Worm (Caenorhabditis elegans) whole organism, late embryonic: ENCODE measurements around the gene msp-40.

Experiments
- C08G9.2 ChIP-seq: sonication (generic microtip); optimal IDR thresholded peaks from 2 replicates; lab custom pipeline; 2016; ENCODE audit warnings: mild to moderate bottlenecking, missing genetic modification characterization, moderate library complexity, missing compliant biosample characterization
- F13H6.1 ChIP-seq: sonication (generic microtip); optimal IDR thresholded peaks from 2 replicates; lab custom pipeline; 2016; ENCODE audit warnings: missing genetic modification characterization, missing compliant biosample characterization
- K02D7.2 ChIP-seq: sonication (generic microtip); optimal IDR thresholded peaks from 2 replicates; lab custom pipeline; 2017; ENCODE audit warnings: mild to moderate bottlenecking, missing genetic modification characterization, missing compliant biosample characterization
- K09A11.1 ChIP-seq: sonication (generic microtip); optimal IDR thresholded peaks from 2 replicates; lab custom pipeline; 2017; ENCODE audit warnings: antibody characterized with exemption, mild to moderate bottlenecking, missing genetic modification characterization, missing compliant biosample characterization; ENCODE audit not compliant: insufficient read depth
- T23F11.4 ChIP-seq: fragments of 200-800 bp; sonication (Bioruptor generic); optimal IDR thresholded peaks from 2 replicates; lab custom pipeline; 2018; ENCODE audit warnings: mild to moderate bottlenecking, missing genetic modification characterization, missing compliant biosample characterization
- Y22D7AL.16 ChIP-seq: sonication (generic microtip); optimal IDR thresholded peaks from 2 replicates; lab custom pipeline; 2016; ENCODE audit warnings: missing genetic modification characterization, missing compliant biosample characterization
- ama-1 ChIP-seq: fragments of 150-350 bp; optimal IDR thresholded peaks from 2 replicates; lab custom pipeline; 2014
- ceh-14 ChIP-seq: sonication (generic microtip); optimal IDR thresholded peaks from 2 replicates; lab custom pipeline; 2016; ENCODE audit warnings: missing genotype, missing genetic modification characterization, missing compliant biosample characterization
- ceh-18 ChIP-seq: sonication (generic microtip); optimal IDR thresholded peaks from 2 replicates; lab custom pipeline; 2016; ENCODE audit warnings: missing genetic modification characterization, missing compliant biosample characterization
- ceh-19 ChIP-seq: fragments of 200-800 bp; sonication (Bioruptor generic); optimal IDR thresholded peaks from 2 replicates; lab custom pipeline; 2018; ENCODE audit warnings: mild to moderate bottlenecking, missing genetic modification characterization, missing compliant biosample characterization
- ceh-2 ChIP-seq: sonication (generic microtip); optimal IDR thresholded peaks from 2 replicates; lab custom pipeline; 2016; ENCODE audit warnings: missing genotype, missing genetic modification characterization, missing compliant biosample characterization
- ceh-22 ChIP-seq: sonication (generic microtip); optimal IDR thresholded peaks from 2 replicates; lab custom pipeline; 2017; ENCODE audit warnings: missing biosample characterization, missing genetic modification characterization
- ceh-30 ChIP-seq: fragments of 150-350 bp; optimal IDR thresholded peaks from 2 replicates; lab custom pipeline; 2014; ENCODE audit warnings: missing biosample characterization, missing genetic modification characterization
- ceh-31 ChIP-seq: sonication (generic microtip); optimal IDR thresholded peaks from 2 replicates; lab custom pipeline; 2016; ENCODE audit warnings: missing genetic modification characterization, missing compliant biosample characterization
- ceh-6 ChIP-seq: fragments of 200-800 bp; sonication (Bioruptor generic); optimal IDR thresholded peaks from 2 replicates; lab custom pipeline; 2018; ENCODE audit warnings: mild to moderate bottlenecking, missing genetic modification characterization, missing compliant biosample characterization
- ceh-9 ChIP-seq: sonication (generic microtip); optimal IDR thresholded peaks from 2 replicates; lab custom pipeline; 2016; ENCODE audit warnings: mild to moderate bottlenecking, missing genetic modification characterization, inconsistent platforms, missing compliant biosample characterization
- che-1 ChIP-seq: sonication (generic microtip); optimal IDR thresholded peaks from 2 replicates; lab custom pipeline; 2016; ENCODE audit warnings: mild to moderate bottlenecking, missing genetic modification characterization, missing compliant biosample characterization
- dmd-4 ChIP-seq: sonication (generic microtip); optimal IDR thresholded peaks from 2 replicates; lab custom pipeline; 2016; ENCODE audit warnings: borderline replicate concordance, missing genetic modification characterization, missing compliant biosample characterization
- elt-2 ChIP-seq: sonication (generic microtip); optimal IDR thresholded peaks from 2 replicates; lab custom pipeline; 2016; ENCODE audit warnings: missing genetic modification reagents, missing genetic modification characterization, missing compliant biosample characterization
- elt-4 ChIP-seq: sonication (generic microtip); optimal IDR thresholded peaks from 2 replicates; lab custom pipeline; 2016; ENCODE audit warnings: missing genetic modification characterization, missing compliant biosample characterization
- ets-4 ChIP-seq: sonication (generic microtip); optimal IDR thresholded peaks from 2 replicates; lab custom pipeline; 2016; ENCODE audit warnings: missing genetic modification characterization, missing compliant biosample characterization
- eyg-1 ChIP-seq: sonication (generic microtip); optimal IDR thresholded peaks from 2 replicates; lab custom pipeline; 2016; ENCODE audit warnings: missing genotype, missing genetic modification characterization, missing compliant biosample characterization
- fax-1 ChIP-seq: sonication (generic microtip); optimal IDR thresholded peaks from 2 replicates; lab custom pipeline; 2016; ENCODE audit warnings: missing genotype, missing genetic modification characterization, missing compliant biosample characterization
- gmeb-2 ChIP-seq: sonication (generic microtip); optimal IDR thresholded peaks from 2 replicates; lab custom pipeline; 2016; ENCODE audit warnings: missing genetic modification characterization, inconsistent platforms, missing compliant biosample characterization
- hlh-13 ChIP-seq: fragments of 200-800 bp; sonication (Bioruptor generic); optimal IDR thresholded peaks from 2 replicates; lab custom pipeline; 2018; ENCODE audit warnings: mild to moderate bottlenecking, missing genetic modification characterization, missing compliant biosample characterization
- hlh-15 ChIP-seq: sonication (generic microtip); optimal IDR thresholded peaks from 2 replicates; lab custom pipeline; 2016; ENCODE audit warnings: missing genetic modification characterization, missing compliant biosample characterization
- hlh-30 ChIP-seq: sonication (generic microtip); optimal IDR thresholded peaks from 2 replicates; lab custom pipeline; 2017; ENCODE audit warnings: antibody characterized with exemption, missing genetic modification characterization, missing compliant biosample characterization; ENCODE audit not compliant: insufficient read depth
- hlh-6 ChIP-seq: sonication (generic microtip); optimal IDR thresholded peaks from 2 replicates; lab custom pipeline; 2016; ENCODE audit warnings: missing genotype, missing genetic modification characterization, missing compliant biosample characterization
- hlh-8 ChIP-seq: sonication (generic microtip); optimal IDR thresholded peaks from 2 replicates; lab custom pipeline; 2016; ENCODE audit warnings: missing genotype, missing genetic modification characterization, missing compliant biosample characterization
- lim-6 ChIP-seq: sonication (generic microtip); optimal IDR thresholded peaks from 2 replicates; lab custom pipeline; 2016; ENCODE audit warnings: missing genetic modification characterization, missing compliant biosample characterization
- lin-11 ChIP-seq: fragments of 200-800 bp; sonication (Bioruptor generic); optimal IDR thresholded peaks from 2 replicates; lab custom pipeline; 2018; ENCODE audit warnings: mild to moderate bottlenecking, missing genetic modification characterization, missing compliant biosample characterization
- madf-2 ChIP-seq: sonication (generic microtip); optimal IDR thresholded peaks from 2 replicates; lab custom pipeline; 2017; ENCODE audit warnings: missing genetic modification characterization, missing compliant biosample characterization
- mec-3 ChIP-seq: sonication (generic microtip); optimal IDR thresholded peaks from 2 replicates; lab custom pipeline; 2016; ENCODE audit warnings: borderline replicate concordance, missing genetic modification characterization, missing compliant biosample characterization
- nhr-232 ChIP-seq: sonication (generic microtip); optimal IDR thresholded peaks from 2 replicates; lab custom pipeline; 2016; ENCODE audit warnings: missing genetic modification characterization, missing compliant biosample characterization
- odd-2 ChIP-seq: sonication (generic microtip); optimal IDR thresholded peaks from 2 replicates; lab custom pipeline; 2017; ENCODE audit warnings: antibody characterized with exemption, mild to moderate bottlenecking, missing genetic modification characterization, missing compliant biosample characterization
- pat-9 ChIP-seq: fragments of 200-800 bp; sonication (Bioruptor generic); optimal IDR thresholded peaks from 2 replicates; lab custom pipeline; 2018; ENCODE audit warnings: mild to moderate bottlenecking, missing genetic modification characterization, moderate library complexity, missing compliant biosample characterization
- pax-1 ChIP-seq: fragments of 150-350 bp; optimal IDR thresholded peaks from 2 replicates; lab custom pipeline; 2014; ENCODE audit warnings: missing biosample characterization, missing genetic modification characterization
- pha-2 ChIP-seq: sonication (generic microtip); optimal IDR thresholded peaks from 2 replicates; lab custom pipeline; 2017; ENCODE audit warnings: mild to moderate bottlenecking, missing genetic modification characterization, missing compliant biosample characterization
- pqm-1 ChIP-seq: sonication (generic microtip); optimal IDR thresholded peaks from 2 replicates; lab custom pipeline; 2016; ENCODE audit warnings: missing genetic modification characterization, missing compliant biosample characterization
- ref-2 ChIP-seq: sonication (generic microtip); optimal IDR thresholded peaks from 2 replicates; lab custom pipeline; 2016; ENCODE audit warnings: missing genetic modification characterization, missing compliant biosample characterization
- rnt-1 ChIP-seq: sonication (generic microtip); optimal IDR thresholded peaks from 2 replicates; lab custom pipeline; 2016; ENCODE audit warnings: missing genetic modification characterization, missing compliant biosample characterization
- sox-2 ChIP-seq: fragments of 200-800 bp; sonication (Bioruptor generic); IDR thresholded peaks from 2 replicates; pipeline ENCODE4 v1.3.6; 2022; ENCODE audit warnings: missing genetic modification reagents, missing genetic modification characterization, missing compliant biosample characterization
- tbx-2 ChIP-seq: sonication (generic microtip); optimal IDR thresholded peaks from 2 replicates; lab custom pipeline; 2016; ENCODE audit warnings: missing genetic modification characterization, missing compliant biosample characterization
- tbx-7 ChIP-seq: sonication (generic microtip); optimal IDR thresholded peaks from 2 replicates; lab custom pipeline; 2016; ENCODE audit warnings: missing genotype, missing genetic modification characterization, missing compliant biosample characterization
- unc-86 ChIP-seq: sonication (generic microtip); optimal IDR thresholded peaks from 2 replicates; lab custom pipeline; 2016; ENCODE audit warnings: missing genetic modification characterization, missing compliant biosample characterization
- zip-5 ChIP-seq: sonication (generic microtip); optimal IDR thresholded peaks from 2 replicates; lab custom pipeline; 2016; ENCODE audit warnings: missing genetic modification characterization, missing compliant biosample characterization

The msp-40 gene

ce11 chrII:4851594-4852106, 26.4 kb downstream of the msp-40 start, which contains the start of gene dnj-9 (continued):
- no peak; the same call in 1 of the 2 replicates for TF ChIP-seq sox-2
- TF ChIP-seq unc-86 (tag; lab: Kevin White, UChicago): peak; percentile 68
- TF ChIP-seq hlh-15 (tag; lab: Kevin White, UChicago): no peak
- TF ChIP-seq ceh-22: no peak
- TF ChIP-seq eyg-1: no peak
- TF ChIP-seq pat-9: peak; percentile 37
- peak; percentile 64 for TF ChIP-seq hlh-30 (tag; lab: Kevin White, UChicago)
- no peak for TF ChIP-seq ceh-9
- peak; percentile 60 for TF ChIP-seq ceh-18
- peak; percentile 6 for TF ChIP-seq nhr-232 (tag; lab: Kevin White, UChicago)
- TF ChIP-seq ceh-14: peak; percentile 72
- peak; percentile 28 for TF ChIP-seq ref-2 (tag; lab: Kevin White, UChicago)
- peak; percentile 43 for TF ChIP-seq ceh-6
- peak; percentile 24 for TF ChIP-seq che-1
- peak; percentile 92 for TF ChIP-seq elt-2 (tag; lab: Kevin White, UChicago)
- TF ChIP-seq ama-1 (lab: Kevin White, UChicago): no peak
- no peak for TF ChIP-seq hlh-13 (GFP tag; lab: Kevin White, UChicago)
- TF ChIP-seq ceh-30 (tag; lab: Kevin White, UChicago): peak; percentile 73
- TF ChIP-seq lim-6 (tag; lab: Kevin White, UChicago): peak; percentile 5
- TF ChIP-seq K09A11.1 (tag; lab: Kevin White, UChicago): peak; percentile 28
- peak; percentile 70 for TF ChIP-seq tbx-2 (tag; lab: Kevin White, UChicago)
- peak; percentile 57 for TF ChIP-seq lin-11
- TF ChIP-seq C08G9.2 (tag; lab: Kevin White, UChicago): peak; percentile 45
- no peak for TF ChIP-seq tbx-7 (tag; lab: Kevin White, UChicago)
- peak; percentile 44 for TF ChIP-seq pha-2 (tag; lab: Kevin White, UChicago)
- peak; percentile 11 for TF ChIP-seq hlh-8 (tag; lab: Kevin White, UChicago)
- TF ChIP-seq fax-1 (tag; lab: Kevin White, UChicago): peak; percentile 1
- TF ChIP-seq F13H6.1 (tag; lab: Kevin White, UChicago): no peak
- TF ChIP-seq ets-4 (tag; lab: Kevin White, UChicago): peak; percentile 6
- TF ChIP-seq elt-4 (tag; lab: Kevin White, UChicago): no peak
- TF ChIP-seq madf-2 (tag; lab: Kevin White, UChicago): peak; percentile 26
- no peak for TF ChIP-seq odd-2 (tag; lab: Kevin White, UChicago)
- TF ChIP-seq dmd-4: no peak
- peak; percentile 20 for TF ChIP-seq pax-1 (tag; lab: Kevin White, UChicago)
- TF ChIP-seq pqm-1 (tag; lab: Kevin White, UChicago): no peak
- TF ChIP-seq ceh-19 (GFP tag; lab: Kevin White, UChicago): no peak
- TF ChIP-seq rnt-1 (tag; lab: Kevin White, UChicago): peak; percentile 38
- peak; percentile 14 for TF ChIP-seq hlh-6 (tag; lab: Kevin White, UChicago)
- TF ChIP-seq ceh-2 (tag; lab: Kevin White, UChicago): peak; percentile 29
- TF ChIP-seq ceh-31 (tag; lab: Kevin White, UChicago): peak; percentile 60
- no peak for TF ChIP-seq zip-5 (tag; lab: Kevin White, UChicago)
- peak; percentile 19 for TF ChIP-seq gmeb-2 (tag; lab: Kevin White, UChicago)
- TF ChIP-seq mec-3 (tag; lab: Kevin White, UChicago): no peak
- TF ChIP-seq K02D7.2: no peak
- TF ChIP-seq T23F11.4 (GFP tag; lab: Kevin White, UChicago): peak; percentile 40
- peak; percentile 33 for TF ChIP-seq Y22D7AL.16 (tag; lab: Kevin White, UChicago)
- TF ChIP-seq, all 69 proteins: peak for 43
